Fruit fly (Drosophila melanogaster) whole organism: ENCODE measurements around the gene p24-1.

ENCODE experiments used
- CG8478 ChIP-seq: fragments of >200 bp; optimal IDR thresholded peaks from 2 replicates; lab custom pipeline; 2018; ENCODE audit warnings: inconsistent platforms
- Dll ChIP-seq: fragments of >200 bp; optimal IDR thresholded peaks from 2 replicates; lab custom pipeline; 2017
- EcR ChIP-seq, 2 experiments: fragments of >200 bp; optimal IDR thresholded peaks; 2 replicates each; lab custom pipeline; 2017; ENCODE audit warnings: missing biosample characterization in 2 of 2, missing genetic modification characterization in 2 of 2, missing genetic modification reagents in 2 of 2
- pan ChIP-seq: fragments of >200 bp; optimal IDR thresholded peaks from 2 replicates; lab custom pipeline; 2017
- psq ChIP-seq: fragments of >200 bp; optimal IDR thresholded peaks from 2 replicates; lab custom pipeline; 2017
- usp ChIP-seq: fragments of >200 bp; optimal IDR thresholded peaks from 2 replicates; lab custom pipeline; 2017; ENCODE audit warnings: missing biosample characterization, missing genetic modification characterization, mixed read lengths

- TF ChIP-seq pan (lab: Kevin White, UChicago) (no peak), psq (lab: Kevin White, UChicago) (no peak), CG8478 (lab: Kevin White, UChicago) (no peak), usp (GFP tag; lab: Kevin White, UChicago) (no peak), Dll (lab: Kevin White, UChicago) (no peak), EcR (GFP tag; optimal IDR thresholded peaks at IDR 0.05; lab: Kevin White, UChicago) (no peak)
Observed at dm6 chrX:11819241-11819862, 33.0 kb downstream of the p24-1 start.
